Worm (Caenorhabditis elegans): ENCODE results near the gene rpl-35.

DNA sequence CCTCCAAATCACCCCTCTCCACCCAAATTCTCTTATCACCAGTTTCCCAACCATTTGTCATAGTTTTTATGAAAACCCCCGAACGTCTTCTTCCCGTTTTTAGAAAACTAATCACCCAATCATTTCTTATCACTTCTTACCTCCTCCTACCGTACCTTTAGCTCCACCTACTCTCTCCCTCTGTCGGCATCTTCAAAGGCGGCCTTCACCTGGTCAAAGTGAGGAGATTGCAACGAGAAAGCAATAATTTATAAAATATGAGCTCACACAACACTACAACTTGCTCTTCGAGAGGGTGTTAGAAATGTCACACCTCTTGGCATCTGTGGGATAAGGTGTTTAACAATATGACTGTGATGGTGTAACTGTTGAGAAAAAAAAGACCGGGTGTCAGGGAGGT is 45.9 kb upstream of the rpl-35 start:
- TF ChIP-seq elt-3 (tag; optimal IDR thresholded peaks at IDR 0.05) (no peak), fkh-10 (GFP tag; optimal IDR thresholded peaks at IDR 0.05) (no peak), mep-1 (tag; optimal IDR thresholded peaks at IDR 0.05) (no peak), nhr-11 (tag; optimal IDR thresholded peaks at IDR 0.05) (no peak), lsy-2 (tag; optimal IDR thresholded peaks at IDR 0.05) (no peak), vab-15 (tag; optimal IDR thresholded peaks at IDR 0.05) (no peak), nhr-84 (tag; optimal IDR thresholded peaks at IDR 0.05) (no peak), unc-62 (GFP tag; optimal IDR thresholded peaks at IDR 0.05) (no peak)

Measured in whole organism, L1 larva.